Worm (Caenorhabditis elegans): ENCODE measurements around the gene C27H5.12.

- TF ChIP-seq mxl-2 (GFP tag; conservative IDR thresholded peaks at IDR 0.05) = no peak
- TF ChIP-seq ztf-11 (tag; optimal IDR thresholded peaks at IDR 0.05) = no peak
- TF ChIP-seq egl-43 (GFP tag; IDR thresholded peaks at IDR 0.05) = no peak
- TF ChIP-seq zip-11 (GFP tag; IDR thresholded peaks at IDR 0.05) = no peak
- TF ChIP-seq R02D3.7 (tag; optimal IDR thresholded peaks at IDR 0.05) = no peak
- TF ChIP-seq mxl-3 (GFP tag; optimal IDR thresholded peaks at IDR 0.05) = no peak
- TF ChIP-seq ama-1 (optimal IDR thresholded peaks at IDR 0.05) = no peak
- TF ChIP-seq nhr-28 (tag; optimal IDR thresholded peaks at IDR 0.05) = no peak
- no peak for TF ChIP-seq unc-130 (GFP tag; optimal IDR thresholded peaks at IDR 0.05)
- no peak for TF ChIP-seq ceh-28 (tag; optimal IDR thresholded peaks at IDR 0.05)
Observed at ce11 chrII:7148099-7148498, 13.3 kb downstream of the C27H5.12 start, which contains the start of gene T07F8.1.

All from whole organism, L4 larva.